Worm (Caenorhabditis elegans): ENCODE measurements around the gene str-144.

The str-144 gene

ce11 chrV:8072047-8072446 is at the start of gene str-144:
Gene str-144, minus strand, starts transcription at chrV:8072147.
- TF ChIP-seq ets-7 (tag; optimal IDR thresholded peaks at IDR 0.05) (no peak), hmbx-1 (tag; optimal IDR thresholded peaks at IDR 0.05) (no peak), sea-1 (GFP tag; conservative IDR thresholded peaks at IDR 0.05) (no peak), pes-1 (GFP tag; IDR thresholded peaks at IDR 0.05) (no peak), scrt-1 (GFP tag; IDR thresholded peaks at IDR 0.05) (no peak), ceh-36 (tag; optimal IDR thresholded peaks at IDR 0.05) (no peak), aly-1 (tag; optimal IDR thresholded peaks at IDR 0.05) (no peak), flt-1 (GFP tag; IDR thresholded peaks at IDR 0.05) (no peak), ama-1 (optimal IDR thresholded peaks at IDR 0.05) (no peak), hmg-4 (GFP tag; optimal IDR thresholded peaks at IDR 0.05) (no peak), hnd-1 (tag; optimal IDR thresholded peaks at IDR 0.05) (no peak), ceh-13 (GFP tag; optimal IDR thresholded peaks at IDR 0.05) (no peak)

- TF ChIP-seq scrt-1 (GFP tag; IDR thresholded peaks at IDR 0.05) (no peak), ets-7 (tag; optimal IDR thresholded peaks at IDR 0.05) (no peak), tbx-37 (GFP tag; conservative IDR thresholded peaks at IDR 0.05) (no peak), ama-1 (optimal IDR thresholded peaks at IDR 0.05) (no peak), tra-4 (tag; optimal IDR thresholded peaks at IDR 0.05) (no peak), B0310.2 (tag; optimal IDR thresholded peaks at IDR 0.05) (no peak), hmg-4 (GFP tag; optimal IDR thresholded peaks at IDR 0.05) (no peak), hnd-1 (tag; optimal IDR thresholded peaks at IDR 0.05) (no peak), aly-1 (tag; optimal IDR thresholded peaks at IDR 0.05) (no peak), pes-1 (GFP tag; IDR thresholded peaks at IDR 0.05) (no peak), ceh-36 (tag; optimal IDR thresholded peaks at IDR 0.05) (no peak), F13C5.2 (tag; optimal IDR thresholded peaks at IDR 0.05) (no peak), tbx-11 (GFP tag; IDR thresholded peaks at IDR 0.05) (no peak), flt-1 (GFP tag; IDR thresholded peaks at IDR 0.05) (no peak), hmbx-1 (tag; optimal IDR thresholded peaks at IDR 0.05) (no peak), ceh-13 (GFP tag; optimal IDR thresholded peaks at IDR 0.05) (no peak)
These were observed 48.9 kb upstream of the str-144 start, which contains the start of gene D1014.6 for ce11 chrV:8120868-8121267. Gene D1014.6, plus strand, starts transcription at chrV:8121168.

ce11 chrV:8117964-8118363 is 46.0 kb upstream of the str-144 start, which contains the start of gene D1014.7:
Gene D1014.7, plus strand, starts transcription at chrV:8118264.
- no peak for TF ChIP-seq hmbx-1 (tag; optimal IDR thresholded peaks at IDR 0.05)

- TF ChIP-seq ama-1 (optimal IDR thresholded peaks at IDR 0.05) = no peak
- TF ChIP-seq ets-7 (tag; optimal IDR thresholded peaks at IDR 0.05) = no peak
- no peak for TF ChIP-seq pes-1 (GFP tag; IDR thresholded peaks at IDR 0.05)
- no peak for TF ChIP-seq aly-1 (tag; optimal IDR thresholded peaks at IDR 0.05)
- TF ChIP-seq ceh-36 (tag; optimal IDR thresholded peaks at IDR 0.05) = no peak
- TF ChIP-seq hmg-4 (GFP tag; optimal IDR thresholded peaks at IDR 0.05) = no peak
- TF ChIP-seq tbx-11 (GFP tag; IDR thresholded peaks at IDR 0.05) = no peak
- no peak for TF ChIP-seq tbx-37 (GFP tag; conservative IDR thresholded peaks at IDR 0.05)
- no peak for TF ChIP-seq scrt-1 (GFP tag; IDR thresholded peaks at IDR 0.05)
- TF ChIP-seq F13C5.2 (tag; optimal IDR thresholded peaks at IDR 0.05) = no peak
- no peak for TF ChIP-seq hnd-1 (tag; optimal IDR thresholded peaks at IDR 0.05)
- TF ChIP-seq sea-1 (GFP tag; conservative IDR thresholded peaks at IDR 0.05) = no peak
- no peak for TF ChIP-seq hmbx-1 (tag; optimal IDR thresholded peaks at IDR 0.05)
- TF ChIP-seq B0310.2 (tag; optimal IDR thresholded peaks at IDR 0.05) = no peak
- no peak for TF ChIP-seq flt-1 (GFP tag; IDR thresholded peaks at IDR 0.05)
- no peak for TF ChIP-seq tra-4 (tag; optimal IDR thresholded peaks at IDR 0.05)
- TF ChIP-seq ceh-13 (GFP tag; optimal IDR thresholded peaks at IDR 0.05) = no peak
These were observed 42.6 kb upstream of the str-144 start for ce11 chrV:8114542-8114941.

ce11 chrV:8110816-8111215 is 38.9 kb upstream of the str-144 start:
- TF ChIP-seq B0310.2 (tag; optimal IDR thresholded peaks at IDR 0.05) = no peak
- TF ChIP-seq sea-1 (GFP tag; conservative IDR thresholded peaks at IDR 0.05) = no peak
- TF ChIP-seq tbx-37 (GFP tag; conservative IDR thresholded peaks at IDR 0.05) = no peak
- no peak for TF ChIP-seq hmbx-1 (tag; optimal IDR thresholded peaks at IDR 0.05)
- no peak for TF ChIP-seq hmg-4 (GFP tag; optimal IDR thresholded peaks at IDR 0.05)
- no peak for TF ChIP-seq ceh-13 (GFP tag; optimal IDR thresholded peaks at IDR 0.05)
- TF ChIP-seq aly-1 (tag; optimal IDR thresholded peaks at IDR 0.05) = no peak
- TF ChIP-seq ama-1 (optimal IDR thresholded peaks at IDR 0.05) = no peak

- TF ChIP-seq ceh-13 (GFP tag; optimal IDR thresholded peaks at IDR 0.05) (no peak), tra-4 (tag; optimal IDR thresholded peaks at IDR 0.05) (no peak), scrt-1 (GFP tag; IDR thresholded peaks at IDR 0.05) (no peak), ama-1 (optimal IDR thresholded peaks at IDR 0.05) (no peak), ceh-36 (tag; optimal IDR thresholded peaks at IDR 0.05) (no peak), pes-1 (GFP tag; IDR thresholded peaks at IDR 0.05) (no peak), aly-1 (tag; optimal IDR thresholded peaks at IDR 0.05) (no peak), F13C5.2 (tag; optimal IDR thresholded peaks at IDR 0.05) (no peak), ets-7 (tag; optimal IDR thresholded peaks at IDR 0.05) (no peak), hmg-4 (GFP tag; optimal IDR thresholded peaks at IDR 0.05) (no peak), hnd-1 (tag; optimal IDR thresholded peaks at IDR 0.05) (no peak), tbx-37 (GFP tag; conservative IDR thresholded peaks at IDR 0.05) (no peak), tbx-11 (GFP tag; IDR thresholded peaks at IDR 0.05) (no peak)
These were observed 36.7 kb upstream of the str-144 start, which contains the start of gene myo-5 for ce11 chrV:8108670-8109069. Gene myo-5, plus strand, starts transcription at chrV:8108970.

ce11 chrV:8104473-8104872 is 32.5 kb upstream of the str-144 start, which contains the start of gene srlf-16:
Gene srlf-16, plus strand, starts transcription at chrV:8104773.
- TF ChIP-seq tbx-37 (GFP tag; conservative IDR thresholded peaks at IDR 0.05) (no peak), hmg-4 (GFP tag; optimal IDR thresholded peaks at IDR 0.05) (no peak), tbx-11 (GFP tag; IDR thresholded peaks at IDR 0.05) (no peak), hmbx-1 (tag; optimal IDR thresholded peaks at IDR 0.05) (no peak), ceh-36 (tag; optimal IDR thresholded peaks at IDR 0.05) (no peak), B0310.2 (tag; optimal IDR thresholded peaks at IDR 0.05) (no peak), aly-1 (tag; optimal IDR thresholded peaks at IDR 0.05) (no peak), pes-1 (GFP tag; IDR thresholded peaks at IDR 0.05) (no peak), sea-1 (GFP tag; conservative IDR thresholded peaks at IDR 0.05) (no peak), tra-4 (tag; optimal IDR thresholded peaks at IDR 0.05) (no peak), flt-1 (GFP tag; IDR thresholded peaks at IDR 0.05) (no peak), hnd-1 (tag; optimal IDR thresholded peaks at IDR 0.05) (no peak), ama-1 (optimal IDR thresholded peaks at IDR 0.05) (no peak), ceh-13 (GFP tag; optimal IDR thresholded peaks at IDR 0.05) (no peak), ets-7 (tag; optimal IDR thresholded peaks at IDR 0.05) (no peak), scrt-1 (GFP tag; IDR thresholded peaks at IDR 0.05) (no peak), F13C5.2 (tag; optimal IDR thresholded peaks at IDR 0.05) (no peak)

All from whole organism, early embryonic.